Worm (Caenorhabditis elegans) whole organism, young adult: ENCODE data around the gene pqn-37.
A peak's percentile ranks its signal among the peaks of the same experiment; 100 is the strongest.

Experiments used
- B0336.3 ChIP-seq: fragments of 200-800 bp; sonication (Bioruptor generic); IDR thresholded peaks from 2 replicates; pipeline ENCODE4 v1.3.6; 2022; ENCODE audit warnings: missing genetic modification characterization, missing compliant biosample characterization
- F22D6.2 ChIP-seq: sonication (generic microtip); optimal IDR thresholded peaks from 2 replicates; lab custom pipeline; 2016; ENCODE audit warnings: mild to moderate bottlenecking, missing genetic modification characterization, missing compliant biosample characterization
- F37B4.10 ChIP-seq: fragments of 200-800 bp; sonication (Bioruptor generic); IDR thresholded peaks from 2 replicates; pipeline ENCODE4 v1.3.6; 2022; ENCODE audit warnings: missing genetic modification characterization, missing compliant biosample characterization
- F52B5.7 ChIP-seq: sonication (generic microtip); optimal IDR thresholded peaks from 2 replicates; lab custom pipeline; 2016; ENCODE audit warnings: mild to moderate bottlenecking, missing genetic modification characterization, missing compliant biosample characterization
- F57A8.1 ChIP-seq: fragments of 200-800 bp; sonication (Bioruptor generic); optimal IDR thresholded peaks from 2 replicates; lab custom pipeline; 2018; ENCODE audit warnings: mild to moderate bottlenecking, missing genetic modification characterization, moderate library complexity, missing compliant biosample characterization
- Y53G8AR.9 ChIP-seq: fragments of 200-800 bp; sonication (Bioruptor generic); conservative IDR thresholded peaks from 2 replicates; pipeline ENCODE4 v1.3.6; 2022; ENCODE audit warnings: missing genetic modification reagents, missing genetic modification characterization, missing compliant biosample characterization
- Y95B8A.8 ChIP-seq: fragments of 200-800 bp; sonication (Bioruptor generic); IDR thresholded peaks from 2 replicates; pipeline ENCODE4 v1.3.6; 2022; ENCODE audit warnings: missing genetic modification reagents, missing genetic modification characterization, missing compliant biosample characterization
- ama-1 ChIP-seq, 3 experiments: fragments of 150-350 bp in 1 of 3; sonication (generic microtip) in 2 of 3; optimal IDR thresholded peaks; 2 replicates each; lab custom pipeline; 2014 to 2018; ENCODE audit warnings: missing biosample characterization in 2 of 3, missing genetic modification characterization in 2 of 3, missing genetic modification reagents in 2 of 3
- attf-5 ChIP-seq: fragments of 200-800 bp; sonication (Bioruptor generic); optimal IDR thresholded peaks from 2 replicates; lab custom pipeline; 2018; ENCODE audit warnings: mild to moderate bottlenecking, missing genetic modification characterization, missing compliant biosample characterization
- bed-1 ChIP-seq: fragments of 200-800 bp; sonication (Bioruptor generic); IDR thresholded peaks from 2 replicates; pipeline ENCODE4 v1.3.6; 2022; ENCODE audit warnings: missing genetic modification reagents, missing genetic modification characterization, missing compliant biosample characterization
- bed-2 ChIP-seq: fragments of 200-800 bp; sonication (Bioruptor generic); IDR thresholded peaks from 2 replicates; pipeline ENCODE4 v1.3.6; 2022; ENCODE audit warnings: missing genetic modification reagents, missing genetic modification characterization, missing compliant biosample characterization
- ceh-27 ChIP-seq: fragments of 200-800 bp; sonication (Bioruptor generic); optimal IDR thresholded peaks from 2 replicates; lab custom pipeline; 2018; ENCODE audit warnings: mild to moderate bottlenecking, missing genetic modification characterization, moderate library complexity, missing compliant biosample characterization
- dox-1 ChIP-seq: fragments of 200-800 bp; sonication (Bioruptor generic); IDR thresholded peaks from 2 replicates; pipeline ENCODE4 v1.3.6; 2022; ENCODE audit warnings: missing genetic modification reagents, missing genetic modification characterization, missing compliant biosample characterization
- fkh-3 ChIP-seq: sonication (generic microtip); optimal IDR thresholded peaks from 2 replicates; lab custom pipeline; 2016; ENCODE audit warnings: mild to moderate bottlenecking, missing genetic modification characterization, missing compliant biosample characterization
- hmg-20 ChIP-seq: fragments of 200-800 bp; sonication (Bioruptor generic); IDR thresholded peaks from 2 replicates; pipeline ENCODE4 v1.3.6; 2022; ENCODE audit warnings: missing genetic modification reagents, missing genetic modification characterization, missing compliant biosample characterization
- madf-10 ChIP-seq: sonication (generic microtip); optimal IDR thresholded peaks from 2 replicates; lab custom pipeline; 2016; ENCODE audit warnings: mild to moderate bottlenecking, missing genetic modification characterization, missing compliant biosample characterization
- nfya-1 ChIP-seq: sonication (generic microtip); optimal IDR thresholded peaks from 2 replicates; lab custom pipeline; 2017; ENCODE audit warnings: antibody characterized with exemption, missing compliant biosample characterization, missing genetic modification characterization, borderline replicate concordance; ENCODE audit not compliant: insufficient read depth
- nhr-27 ChIP-seq: fragments of 200-800 bp; sonication (Bioruptor generic); optimal IDR thresholded peaks from 2 replicates; lab custom pipeline; 2018; ENCODE audit warnings: mild to moderate bottlenecking, missing genetic modification characterization, moderate library complexity, missing compliant biosample characterization
- nhr-80 ChIP-seq: sonication (generic microtip); optimal IDR thresholded peaks from 2 replicates; lab custom pipeline; 2016; ENCODE audit warnings: missing genetic modification characterization, missing compliant biosample characterization
- rpc-1 ChIP-seq, 2 experiments: fragments of 150-350 bp in 1 of 2; sonication (generic microtip) in 1 of 2; optimal IDR thresholded peaks; 2 replicates each; lab custom pipeline; 2014 to 2018; ENCODE audit warnings: missing biosample characterization in 1 of 2, missing genetic modification characterization in 1 of 2, missing genetic modification reagents in 1 of 2, missing genotype in 1 of 2
- sdz-38 ChIP-seq: sonication (generic microtip); optimal IDR thresholded peaks from 2 replicates; lab custom pipeline; 2016; ENCODE audit warnings: missing genotype, missing genetic modification characterization, missing compliant biosample characterization
- snpc-1.3 ChIP-seq: sonication (generic microtip); optimal IDR thresholded peaks from 2 replicates; lab custom pipeline; 2017; ENCODE audit warnings: missing genetic modification characterization, mild to moderate bottlenecking, missing compliant biosample characterization, antibody characterized with exemption, moderate library complexity, missing genotype, missing genetic modification reagents; ENCODE audit not compliant: insufficient read depth
- tbx-9 ChIP-seq: sonication (generic microtip); optimal IDR thresholded peaks from 2 replicates; lab custom pipeline; 2016; ENCODE audit warnings: borderline replicate concordance, missing genetic modification characterization, inconsistent platforms, missing compliant biosample characterization
- unc-62 ChIP-seq: fragments of 150-350 bp; optimal IDR thresholded peaks from 2 replicates; lab custom pipeline; 2014; ENCODE audit warnings: missing biosample characterization, missing genetic modification reagents, missing genetic modification characterization
- zfh-2 ChIP-seq: fragments of 200-800 bp; sonication (Bioruptor generic); conservative IDR thresholded peaks from 2 replicates; pipeline ENCODE4 v1.3.6; 2022; ENCODE audit warnings: missing genetic modification reagents, missing genetic modification characterization, missing compliant biosample characterization
- ztf-26 ChIP-seq: sonication (generic microtip); optimal IDR thresholded peaks from 2 replicates; lab custom pipeline; 2017; ENCODE audit warnings: missing genetic modification characterization, missing compliant biosample characterization
- ztf-6 ChIP-seq: fragments of 200-800 bp; sonication (Bioruptor generic); IDR thresholded peaks from 2 replicates; pipeline ENCODE4 v1.3.6; 2022; ENCODE audit warnings: missing genetic modification reagents, missing genetic modification characterization, missing compliant biosample characterization

pqn-37 gene

DNA sequence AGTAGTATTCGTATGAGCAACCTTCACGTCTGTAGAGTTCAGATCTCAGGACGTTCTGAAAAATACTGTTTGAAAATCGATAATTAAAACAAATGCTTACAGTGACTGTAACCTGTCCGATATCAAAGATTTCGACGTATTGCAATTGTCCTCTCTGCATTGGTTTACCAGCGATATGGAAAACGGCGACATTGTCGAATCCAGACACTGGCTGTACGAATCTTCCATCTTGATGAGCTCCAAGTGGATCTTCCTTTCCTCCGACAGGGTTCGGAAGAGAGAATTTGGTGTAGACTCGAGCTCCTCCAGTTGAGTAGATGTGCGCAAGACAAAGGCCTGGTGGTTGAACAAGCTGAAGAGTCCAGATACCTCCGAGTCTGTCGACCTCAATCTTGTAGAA is 21.6 kb downstream of the pqn-37 start:
- TF ChIP-seq B0336.3 (GFP tag; lab: Robert Waterston, UW): no peak
- no peak for TF ChIP-seq nfya-1

DNA sequence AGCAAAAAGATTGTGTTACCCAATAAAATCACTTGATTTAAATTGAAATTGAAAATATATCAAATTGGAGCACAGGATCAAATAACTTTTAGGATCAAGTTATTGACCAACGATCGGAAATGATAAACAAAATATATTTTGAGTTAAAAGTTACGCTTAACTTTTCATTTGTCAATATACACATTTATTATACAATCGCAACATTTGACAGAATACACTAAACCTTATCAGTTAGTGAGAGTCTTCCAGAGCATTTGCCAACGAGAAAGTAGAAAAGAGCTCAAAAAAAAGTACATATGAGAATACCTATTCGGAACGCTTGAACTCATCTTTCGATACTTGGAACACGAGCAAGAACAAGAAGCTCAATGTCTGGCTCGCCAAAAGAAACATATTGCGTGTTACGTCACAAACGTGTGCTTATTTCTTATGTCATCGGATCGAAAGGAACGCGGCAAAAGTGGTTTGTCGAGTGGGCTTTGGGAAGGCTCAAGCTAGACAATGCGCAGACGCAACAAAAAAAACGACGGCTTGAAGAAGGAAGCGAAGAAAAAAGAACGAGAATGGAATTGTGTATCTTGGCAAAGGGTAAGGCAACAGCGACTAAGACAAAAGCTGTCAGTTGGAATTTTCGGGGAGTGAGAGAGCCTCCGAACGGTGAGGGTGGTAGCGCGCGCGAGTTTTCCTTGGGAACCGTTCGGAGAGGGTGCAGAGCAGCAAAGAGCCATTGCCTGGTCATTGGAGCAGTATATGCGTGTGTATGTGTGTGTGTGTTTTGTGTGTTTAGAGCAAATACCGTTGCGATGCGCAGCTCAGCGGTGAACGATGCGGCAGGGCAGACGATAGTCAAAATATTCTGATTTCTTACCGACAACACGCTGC is 23.7 kb downstream of the pqn-37 start:
- TF ChIP-seq bed-2 (GFP tag; lab: Robert Waterston, UW): no peak
- no peak for TF ChIP-seq hmg-20
- TF ChIP-seq ceh-27 (GFP tag; lab: Kevin White, UChicago): peak; percentile 17
- TF ChIP-seq madf-10: no peak
- peak; percentile 77 for TF ChIP-seq zfh-2 (GFP tag; lab: Robert Waterston, UW)
- no peak for TF ChIP-seq F22D6.2 (tag; lab: Kevin White, UChicago)
- TF ChIP-seq snpc-1.3: no peak

DNA sequence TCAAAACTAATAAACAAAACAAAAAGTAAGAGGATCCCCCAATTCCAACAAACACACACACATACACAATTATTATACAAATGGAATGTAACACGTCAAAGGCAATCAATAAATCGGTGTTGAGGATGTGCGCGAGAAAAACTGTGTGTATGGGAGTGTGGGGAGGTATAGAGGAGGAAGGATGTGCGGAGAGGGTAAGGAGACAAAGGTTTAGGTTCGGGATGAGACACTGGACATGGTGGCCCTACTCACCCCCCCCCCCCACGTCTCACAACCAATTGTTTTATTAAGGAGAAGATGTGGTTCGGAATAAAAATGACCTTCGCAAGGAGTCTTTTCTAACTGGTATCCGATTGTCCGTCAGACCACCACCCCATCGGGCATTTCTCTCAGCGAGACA is 27.2 kb downstream of the pqn-37 start:
- TF ChIP-seq B0336.3 (GFP tag; lab: Robert Waterston, UW) (no peak), ztf-26 (tag; lab: Kevin White, UChicago) (no peak), sdz-38 (no peak), F37B4.10 (GFP tag; lab: Robert Waterston, UW) (0 out of 2 replicates have a peak, but pooled peaks have one; percentile 40), unc-62 (no peak), nhr-27 (tag; lab: Kevin White, UChicago) (no peak), ama-1 (optimal IDR thresholded peaks at IDR 0.05; lab: Kevin White, UChicago) (no peak), ama-1 (GFP tag; optimal IDR thresholded peaks at IDR 0.05; lab: Kevin White, UChicago) (no peak), attf-5 (GFP tag; lab: Kevin White, UChicago) (no peak)

DNA sequence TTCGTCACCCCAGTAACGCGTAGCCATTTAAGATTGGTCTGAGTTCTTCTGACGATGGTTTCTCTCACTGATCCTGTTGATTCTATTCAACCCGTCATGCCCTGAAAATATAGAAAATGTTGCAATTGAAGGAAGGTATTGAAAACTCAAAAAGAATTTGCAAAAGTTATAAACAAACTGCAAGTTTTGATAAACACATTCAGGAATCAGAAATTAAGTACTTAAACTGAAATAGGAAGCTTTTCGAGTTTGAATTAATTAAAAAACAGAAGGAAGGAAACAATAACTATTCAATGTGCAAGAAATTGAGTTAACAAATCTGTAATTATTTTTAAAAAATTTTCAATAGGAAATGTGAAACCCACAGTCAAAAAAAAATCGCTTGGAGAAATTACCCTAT is 30.1 kb downstream of the pqn-37 start, which contains the start of gene rgl-1:
Gene rgl-1, minus strand, starts transcription at position 101 of the 400 bp plus-strand sequence.
- TF ChIP-seq bed-1 (GFP tag; lab: Robert Waterston, UW) (no peak), F57A8.1 (GFP tag; lab: Kevin White, UChicago) (no peak), F52B5.7 (no peak), dox-1 (GFP tag; lab: Robert Waterston, UW) (no peak)

DNA sequence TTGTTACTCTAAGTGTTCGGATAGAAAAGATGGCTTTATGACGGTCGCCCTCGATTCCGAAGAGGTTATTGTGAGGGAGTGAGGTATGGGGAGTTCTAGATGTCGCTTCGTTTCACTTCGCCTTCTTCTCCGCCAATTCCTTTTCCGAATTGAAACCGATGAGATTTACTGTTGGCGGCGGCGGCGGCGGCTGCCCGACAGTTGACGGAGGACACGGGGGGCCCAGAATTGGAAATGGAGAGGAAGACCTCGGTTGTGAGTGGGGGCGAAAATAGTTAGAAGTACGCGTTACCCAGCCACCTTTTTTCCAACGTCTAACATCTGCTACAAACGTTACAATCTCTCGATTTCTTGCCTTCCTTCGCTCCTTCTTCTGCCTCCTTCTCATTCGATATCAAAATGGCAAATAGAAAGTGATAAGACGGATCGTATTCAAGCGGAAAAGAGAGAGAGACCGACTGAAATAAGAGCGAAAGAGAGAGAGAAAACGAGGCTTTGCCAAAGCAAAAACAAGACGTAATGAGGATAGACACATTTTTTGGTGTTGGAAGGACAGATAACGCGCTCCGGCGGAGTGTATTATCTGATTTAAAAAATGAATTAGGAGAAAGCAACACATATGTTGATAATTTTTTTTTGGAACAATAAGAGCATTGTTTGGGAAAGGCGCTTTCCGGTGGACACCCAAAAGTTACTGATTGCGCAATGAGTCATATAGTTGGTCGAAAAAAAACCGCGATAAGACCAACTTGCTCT is 32.1 kb downstream of the pqn-37 start:
- no peak for TF ChIP-seq fkh-3 (tag; lab: Kevin White, UChicago)
- peak; percentile 42 for TF ChIP-seq nhr-80 (tag; lab: Kevin White, UChicago)
- no peak for TF ChIP-seq ztf-6
- no peak for TF ChIP-seq Y95B8A.8
- peak; percentile 84 for TF ChIP-seq zfh-2 (GFP tag; lab: Robert Waterston, UW)
- no peak for TF ChIP-seq F57A8.1 (GFP tag; lab: Kevin White, UChicago)
- no peak for TF ChIP-seq Y53G8AR.9
- TF ChIP-seq dox-1 (GFP tag; lab: Robert Waterston, UW): 0 out of 2 replicates have a peak, but pooled peaks have one; percentile 26
- no peak for TF ChIP-seq tbx-9 (tag; lab: Kevin White, UChicago)
- TF ChIP-seq rpc-1 (optimal IDR thresholded peaks at IDR 0.05; lab: Kevin White, UChicago): no peak
- TF ChIP-seq rpc-1 (tag; optimal IDR thresholded peaks at IDR 0.05; lab: Kevin White, UChicago): no peak
